Worm (Caenorhabditis elegans) whole organism, midembryonic: Measurements from ENCODE around the gene C16A3.2.
A peak's percentile ranks its signal among the peaks of the same experiment; 100 is the strongest.

Experiments
- T22C8.4 ChIP-seq: fragments of 200-800 bp; sonication (Bioruptor generic); IDR thresholded peaks from 2 replicates; pipeline ENCODE4 v1.3.6; 2022; ENCODE audit warnings: missing genetic modification characterization, missing compliant biosample characterization
- cog-1 ChIP-seq: sonication (generic microtip); optimal IDR thresholded peaks from 2 replicates; lab custom pipeline; 2016; ENCODE audit warnings: missing genetic modification characterization, missing compliant biosample characterization
- flt-1 ChIP-seq: fragments of 200-800 bp; sonication (Bioruptor generic); IDR thresholded peaks from 2 replicates; pipeline ENCODE4 v1.3.6; 2022; ENCODE audit warnings: missing genetic modification characterization, missing compliant biosample characterization
- klf-2 ChIP-seq: fragments of 200-800 bp; sonication (Bioruptor generic); conservative IDR thresholded peaks from 2 replicates; pipeline ENCODE4 v1.3.6; 2022; ENCODE audit warnings: missing genetic modification reagents, missing genetic modification characterization, missing compliant biosample characterization
- med-1 ChIP-seq: sonication (generic microtip); optimal IDR thresholded peaks from 2 replicates; lab custom pipeline; 2017; ENCODE audit warnings: missing genetic modification characterization, mild to moderate bottlenecking, missing compliant biosample characterization, antibody characterized with exemption, missing genetic modification reagents; ENCODE audit not compliant: insufficient read depth
- ref-1 ChIP-seq: fragments of 200-800 bp; sonication (Bioruptor generic); conservative IDR thresholded peaks from 2 replicates; pipeline ENCODE4 v1.3.6; 2022; ENCODE audit warnings: missing genetic modification reagents, missing genetic modification characterization, missing compliant biosample characterization
- tab-1 ChIP-seq: fragments of 200-800 bp; sonication (Bioruptor generic); IDR thresholded peaks from 2 replicates; pipeline ENCODE4 v1.3.6; 2022; ENCODE audit warnings: missing genetic modification characterization, missing compliant biosample characterization
- ztf-23 ChIP-seq: fragments of 200-800 bp; sonication (Bioruptor generic); IDR thresholded peaks from 2 replicates; pipeline ENCODE4 v1.3.6; 2022; ENCODE audit warnings: missing genetic modification reagents, missing genetic modification characterization, missing compliant biosample characterization
- ztf-29 ChIP-seq: fragments of 200-800 bp; sonication (Bioruptor generic); IDR thresholded peaks from 2 replicates; pipeline ENCODE4 v1.3.6; 2022; ENCODE audit warnings: missing genetic modification reagents, missing genetic modification characterization, missing compliant biosample characterization

Gene C16A3.2

ce11 chrIII:6361560-6361959 lies 28.1 kb upstream of the C16A3.2 start:
- TF ChIP-seq klf-2 (no peak), cog-1 (tag; lab: Kevin White, UChicago) (no peak), ref-1 (GFP tag; lab: Robert Waterston, UW) (no peak), ztf-29 (GFP tag; lab: Robert Waterston, UW) (no peak), tab-1 (GFP tag; lab: Robert Waterston, UW) (no peak)

ce11 chrIII:6362323-6362922 lies 27.2 kb upstream of the C16A3.2 start:
- TF ChIP-seq cog-1 (tag; lab: Kevin White, UChicago) (no peak), ztf-29 (GFP tag; lab: Robert Waterston, UW) (no peak), med-1 (GFP tag; lab: Kevin White, UChicago) (no peak), klf-2 (no peak), ztf-23 (GFP tag; lab: Robert Waterston, UW) (no peak), T22C8.4 (GFP tag; lab: Robert Waterston, UW) (no peak)

ce11 chrIII:6364395-6364794 lies 25.2 kb upstream of the C16A3.2 start:
- TF ChIP-seq ref-1 (GFP tag; lab: Robert Waterston, UW) (no peak), med-1 (GFP tag; lab: Kevin White, UChicago) (no peak), tab-1 (GFP tag; lab: Robert Waterston, UW) (no peak), flt-1 (no peak), ztf-23 (GFP tag; lab: Robert Waterston, UW) (no peak), T22C8.4 (GFP tag; lab: Robert Waterston, UW) (no peak), cog-1 (tag; lab: Kevin White, UChicago) (no peak), klf-2 (no peak), ztf-29 (GFP tag; lab: Robert Waterston, UW) (no peak)

ce11 chrIII:6367712-6368111 lies 21.9 kb upstream of the C16A3.2 start, which contains the start of the genes C56G2.15 and thoc-2:
Gene C56G2.15, minus strand, starts transcription at chrIII:6367899.
Gene thoc-2, plus strand, starts transcription at chrIII:6368042.
- no peak for TF ChIP-seq ref-1 (GFP tag; lab: Robert Waterston, UW)
- TF ChIP-seq ztf-29 (GFP tag; lab: Robert Waterston, UW): no peak
- no peak for TF ChIP-seq T22C8.4 (GFP tag; lab: Robert Waterston, UW)
- TF ChIP-seq flt-1: no peak
- no peak for TF ChIP-seq klf-2
- TF ChIP-seq ztf-23 (GFP tag; lab: Robert Waterston, UW): no peak
- TF ChIP-seq tab-1 (GFP tag; lab: Robert Waterston, UW): no peak
- no peak for TF ChIP-seq med-1 (GFP tag; lab: Kevin White, UChicago)

- TF ChIP-seq klf-2 (no peak), ref-1 (GFP tag; lab: Robert Waterston, UW) (no peak), flt-1 (no peak), tab-1 (GFP tag; lab: Robert Waterston, UW) (no peak)
Observed at ce11 chrIII:6368524-6368923, 21.1 kb upstream of the C16A3.2 start.

- TF ChIP-seq klf-2: no peak
- no peak for TF ChIP-seq cog-1 (tag; lab: Kevin White, UChicago)
- TF ChIP-seq ref-1 (GFP tag; lab: Robert Waterston, UW): no peak
- no peak for TF ChIP-seq flt-1
Observed at ce11 chrIII:6373850-6374474, 15.7 kb upstream of the C16A3.2 start.

- TF ChIP-seq cog-1 (tag; lab: Kevin White, UChicago): peak; percentile 65
- peak; percentile 72 for TF ChIP-seq flt-1
- no peak for TF ChIP-seq klf-2
Observed at ce11 chrIII:6374947-6375415, 14.7 kb upstream of the C16A3.2 start, which contains the start of the genes rps-13 and nfx-1. Gene rps-13, minus strand, starts transcription at chrIII:6374997. Gene nfx-1, plus strand, starts transcription at chrIII:6375379.

- TF ChIP-seq flt-1: peak; percentile 63; the same call in 1 of the 2 replicates
- no peak for TF ChIP-seq med-1 (GFP tag; lab: Kevin White, UChicago)
Observed at ce11 chrIII:6379129-6379528, 10.5 kb upstream of the C16A3.2 start, which contains the start of gene C16A3.6. Gene C16A3.6, plus strand, starts transcription at chrIII:6379212.

- no peak for TF ChIP-seq flt-1
- no peak for TF ChIP-seq klf-2
- no peak for TF ChIP-seq T22C8.4 (GFP tag; lab: Robert Waterston, UW)
- no peak for TF ChIP-seq ref-1 (GFP tag; lab: Robert Waterston, UW)
- no peak for TF ChIP-seq cog-1 (tag; lab: Kevin White, UChicago)
- TF ChIP-seq med-1 (GFP tag; lab: Kevin White, UChicago): no peak
- TF ChIP-seq ztf-29 (GFP tag; lab: Robert Waterston, UW): no peak
- TF ChIP-seq ztf-23 (GFP tag; lab: Robert Waterston, UW): no peak
- TF ChIP-seq tab-1 (GFP tag; lab: Robert Waterston, UW): no peak
Observed at ce11 chrIII:6380472-6380871, 9.2 kb upstream of the C16A3.2 start, which contains the start of gene C16A3.5. Gene C16A3.5, plus strand, starts transcription at chrIII:6380772.

ce11 chrIII:6381584-6382391 lies 7.8 kb upstream of the C16A3.2 start, which contains the start of gene znf-622:
Gene znf-622, plus strand, starts transcription at chrIII:6381634.
- TF ChIP-seq tab-1 (GFP tag; lab: Robert Waterston, UW): no peak
- no peak for TF ChIP-seq ref-1 (GFP tag; lab: Robert Waterston, UW)
- TF ChIP-seq flt-1: no peak
